Worm (Caenorhabditis elegans): ENCODE data around the gene F40F8.12.

The F40F8.12 gene

DNA sequence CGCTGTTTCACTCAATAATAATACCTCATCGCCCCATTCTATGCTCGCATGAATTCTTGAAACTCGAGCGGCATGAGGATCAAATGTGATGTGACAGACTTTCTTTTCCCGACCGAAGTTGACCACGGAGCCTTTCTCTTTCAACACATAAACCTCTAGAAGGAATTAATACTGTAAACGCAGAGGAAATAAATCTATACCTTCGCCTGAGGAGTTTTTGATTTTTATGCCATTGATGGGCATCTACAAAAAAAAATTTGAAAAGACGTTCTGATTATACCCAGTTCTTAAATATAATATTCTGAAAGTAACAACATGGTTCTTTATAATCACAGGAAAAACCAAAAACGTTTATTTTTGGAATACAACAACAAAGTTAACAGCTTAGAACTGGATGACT is 33.4 kb upstream of the F40F8.12 start, which contains the start of gene nbs-1:
TSS of gene nbs-1 (minus strand) at position 246 of the 400 bp plus-strand sequence.
- TF ChIP-seq mep-1 (tag; optimal IDR thresholded peaks at IDR 0.05) (no peak), nhr-237 (tag; optimal IDR thresholded peaks at IDR 0.05) (no peak), ham-2 (GFP tag; optimal IDR thresholded peaks at IDR 0.05) (no peak), unc-120 (tag; optimal IDR thresholded peaks at IDR 0.05; ENCODE audit: poor library complexity, severe bottlenecking) (no peak), sem-2 (GFP tag; optimal IDR thresholded peaks at IDR 0.05) (no peak), ceh-39 (tag; optimal IDR thresholded peaks at IDR 0.05) (no peak), nhr-28 (tag; optimal IDR thresholded peaks at IDR 0.05) (no peak), cnd-1 (tag; optimal IDR thresholded peaks at IDR 0.05) (no peak), tbx-8 (GFP tag; optimal IDR thresholded peaks at IDR 0.05) (no peak), lsy-2 (tag; optimal IDR thresholded peaks at IDR 0.05) (no peak), unc-62 (GFP tag; optimal IDR thresholded peaks at IDR 0.05) (no peak), lin-13 (tag; optimal IDR thresholded peaks at IDR 0.05) (no peak)

DNA sequence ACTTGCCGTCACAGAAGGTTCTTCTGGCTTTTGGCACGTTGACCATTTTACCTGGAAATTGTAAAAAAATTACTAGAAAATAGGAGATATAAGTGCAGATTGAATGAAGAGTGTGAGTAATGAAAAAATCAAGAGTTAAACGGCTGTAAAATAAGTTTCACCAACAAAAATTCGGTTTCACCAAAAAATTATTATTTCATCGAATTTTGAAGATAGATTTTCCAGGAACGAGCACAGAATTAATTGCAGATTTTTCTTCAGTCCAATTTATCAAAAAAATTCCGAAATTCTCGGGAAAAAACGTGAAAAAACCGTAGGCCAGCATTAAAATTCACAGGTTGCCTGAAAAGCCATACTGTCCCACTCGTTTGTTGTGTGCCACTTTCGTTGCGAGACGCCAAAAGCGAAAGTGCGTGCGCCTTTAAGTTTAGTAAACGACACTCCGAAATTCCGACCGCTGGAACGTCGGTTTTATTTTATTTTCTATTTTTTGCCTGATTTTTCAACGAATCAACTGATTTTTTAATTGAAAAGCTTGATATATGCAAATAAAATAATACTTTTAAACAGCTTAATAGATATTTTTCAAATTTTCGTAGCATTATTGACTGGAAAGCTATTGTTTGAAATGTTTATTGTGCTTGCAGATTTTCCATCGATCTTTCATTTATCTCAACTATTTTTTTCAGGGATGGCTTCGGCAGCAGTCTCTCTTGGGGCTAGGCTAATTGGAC is 32.3 kb upstream of the F40F8.12 start, which contains the start of the genes rpl-36.A and nuo-1:
TSS of gene rpl-36.A (minus strand) at position 51 of the 734 bp plus-strand sequence.
TSS of gene nuo-1 (plus strand) at position 684 of the 734 bp plus-strand sequence.
- TF ChIP-seq lin-32 (GFP tag; optimal IDR thresholded peaks at IDR 0.05): no peak
- peak; percentile 44 for TF ChIP-seq ceh-39 (tag; optimal IDR thresholded peaks at IDR 0.05)
- peak; percentile 76 for TF ChIP-seq lin-13 (tag; optimal IDR thresholded peaks at IDR 0.05)
- TF ChIP-seq M03D4.4 (tag; optimal IDR thresholded peaks at IDR 0.05): no peak
- TF ChIP-seq mep-1 (tag; optimal IDR thresholded peaks at IDR 0.05): peak; percentile 93
- TF ChIP-seq sem-2 (GFP tag; optimal IDR thresholded peaks at IDR 0.05): no peak
- peak; percentile 50 for TF ChIP-seq sptf-1 (tag; optimal IDR thresholded peaks at IDR 0.05)
- TF ChIP-seq ham-2 (GFP tag; optimal IDR thresholded peaks at IDR 0.05): peak; percentile 1
- no peak for TF ChIP-seq nhr-12 (tag; optimal IDR thresholded peaks at IDR 0.05)
- TF ChIP-seq nhr-2 (tag; optimal IDR thresholded peaks at IDR 0.05): no peak
- no peak for TF ChIP-seq elt-3 (tag; optimal IDR thresholded peaks at IDR 0.05)
- TF ChIP-seq nhr-237 (tag; optimal IDR thresholded peaks at IDR 0.05): peak; percentile 94
- no peak for TF ChIP-seq unc-39 (tag; optimal IDR thresholded peaks at IDR 0.05)
- TF ChIP-seq unc-120 (tag; optimal IDR thresholded peaks at IDR 0.05; ENCODE audit: poor library complexity, severe bottlenecking): peak; percentile 80
- no peak for TF ChIP-seq ztf-11 (tag; optimal IDR thresholded peaks at IDR 0.05)
- peak; percentile 98 for TF ChIP-seq lsy-2 (tag; optimal IDR thresholded peaks at IDR 0.05)
- no peak for TF ChIP-seq flh-1 (GFP tag; optimal IDR thresholded peaks at IDR 0.05)
- TF ChIP-seq ces-1 (GFP tag; optimal IDR thresholded peaks at IDR 0.05): peak; percentile 53
- peak; percentile 55 for TF ChIP-seq hlh-1 (tag; optimal IDR thresholded peaks at IDR 0.05)
- TF ChIP-seq bed-3 (GFP tag; optimal IDR thresholded peaks at IDR 0.05): no peak
- no peak for TF ChIP-seq mab-5 (tag; optimal IDR thresholded peaks at IDR 0.05)
- no peak for TF ChIP-seq zip-8 (tag; optimal IDR thresholded peaks at IDR 0.05)
- TF ChIP-seq blmp-1 (tag; optimal IDR thresholded peaks at IDR 0.05): peak; percentile 89
- no peak for TF ChIP-seq elt-1 (tag; optimal IDR thresholded peaks at IDR 0.05; ENCODE audit: borderline replicate concordance, insufficient read depth)
- peak; percentile 34 for TF ChIP-seq unc-62 (GFP tag; optimal IDR thresholded peaks at IDR 0.05)
- no peak for TF ChIP-seq ceh-43 (GFP tag; optimal IDR thresholded peaks at IDR 0.05)
- no peak for TF ChIP-seq ceh-83 (GFP tag; optimal IDR thresholded peaks at IDR 0.05)
- peak; percentile 73 for TF ChIP-seq pha-4 (tag; optimal IDR thresholded peaks at IDR 0.05)
- peak; percentile 4 for TF ChIP-seq drap-1 (GFP tag; optimal IDR thresholded peaks at IDR 0.05)
- TF ChIP-seq nhr-76 (tag; optimal IDR thresholded peaks at IDR 0.05): no peak
- no peak for TF ChIP-seq nhr-28 (tag; optimal IDR thresholded peaks at IDR 0.05)
- TF ChIP-seq cnd-1 (tag; optimal IDR thresholded peaks at IDR 0.05): no peak
- no peak for TF ChIP-seq snpc-4 (tag; optimal IDR thresholded peaks at IDR 0.05)
- no peak for TF ChIP-seq tbx-8 (GFP tag; optimal IDR thresholded peaks at IDR 0.05)
- TF ChIP-seq mls-2 (tag; optimal IDR thresholded peaks at IDR 0.05): no peak

DNA sequence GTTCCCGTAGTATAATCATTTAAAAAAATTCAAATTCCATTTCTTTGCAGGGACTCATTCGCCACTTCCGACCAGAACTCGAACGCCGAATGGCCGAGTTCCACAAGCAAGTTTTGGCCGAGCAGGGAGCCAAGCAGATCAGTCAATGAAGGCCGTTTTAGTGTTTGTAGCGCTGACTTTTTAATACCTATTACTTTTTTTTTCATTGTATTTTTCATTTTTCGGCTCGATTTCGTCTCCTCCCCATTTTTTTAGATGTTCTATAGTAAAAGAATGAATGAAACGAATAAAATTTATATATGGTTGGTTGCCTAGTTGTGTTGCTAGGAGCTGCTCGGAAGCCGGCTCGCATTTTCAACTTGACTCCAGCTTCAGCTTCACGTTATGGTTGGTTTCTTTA is 29.8 kb upstream of the F40F8.12 start, which contains the start of gene C09H10.4:
TSS of gene C09H10.4 (plus strand) at position 301 of the 400 bp plus-strand sequence.
- no peak for TF ChIP-seq ces-1 (GFP tag; optimal IDR thresholded peaks at IDR 0.05)
- no peak for TF ChIP-seq nhr-237 (tag; optimal IDR thresholded peaks at IDR 0.05)
- no peak for TF ChIP-seq ham-2 (GFP tag; optimal IDR thresholded peaks at IDR 0.05)
- no peak for TF ChIP-seq ceh-83 (GFP tag; optimal IDR thresholded peaks at IDR 0.05)
- no peak for TF ChIP-seq sptf-1 (tag; optimal IDR thresholded peaks at IDR 0.05)
- no peak for TF ChIP-seq unc-120 (tag; optimal IDR thresholded peaks at IDR 0.05; ENCODE audit: poor library complexity, severe bottlenecking)
- TF ChIP-seq cnd-1 (tag; optimal IDR thresholded peaks at IDR 0.05): no peak
- no peak for TF ChIP-seq tbx-8 (GFP tag; optimal IDR thresholded peaks at IDR 0.05)
- no peak for TF ChIP-seq nhr-2 (tag; optimal IDR thresholded peaks at IDR 0.05)
- no peak for TF ChIP-seq hlh-1 (tag; optimal IDR thresholded peaks at IDR 0.05)
- no peak for TF ChIP-seq nhr-28 (tag; optimal IDR thresholded peaks at IDR 0.05)
- TF ChIP-seq ztf-11 (tag; optimal IDR thresholded peaks at IDR 0.05): no peak
- no peak for TF ChIP-seq pha-4 (tag; optimal IDR thresholded peaks at IDR 0.05)
- TF ChIP-seq elt-1 (tag; optimal IDR thresholded peaks at IDR 0.05; ENCODE audit: borderline replicate concordance, insufficient read depth): no peak
- no peak for TF ChIP-seq sem-2 (GFP tag; optimal IDR thresholded peaks at IDR 0.05)
- no peak for TF ChIP-seq unc-62 (GFP tag; optimal IDR thresholded peaks at IDR 0.05)
- TF ChIP-seq mls-2 (tag; optimal IDR thresholded peaks at IDR 0.05): no peak
- TF ChIP-seq elt-3 (tag; optimal IDR thresholded peaks at IDR 0.05): no peak

Measured in whole organism, mixed stage, embryonic.